Worm (Caenorhabditis elegans) whole organism, L1 larva: ENCODE data around the gene nhl-2.

ENCODE experiments used
- egl-27 ChIP-seq, 2 experiments: fragments of 150-350 bp in 1 of 2; sonication (generic microtip); optimal IDR thresholded peaks; 3 replicates each; lab custom pipeline; 2017 to 2018; ENCODE audit warnings: missing biosample characterization in 2 of 2, missing genetic modification characterization in 2 of 2, missing genetic modification reagents in 2 of 2
- irx-1 ChIP-seq: sonication (generic microtip); optimal IDR thresholded peaks from 2 replicates; lab custom pipeline; 2016; ENCODE audit warnings: missing genetic modification characterization, missing compliant biosample characterization
- lin-13 ChIP-seq: fragments of 150-350 bp; optimal IDR thresholded peaks from 2 replicates; lab custom pipeline; 2014; ENCODE audit warnings: missing biosample characterization, missing genetic modification reagents, missing genetic modification characterization
- lin-15B ChIP-seq: fragments of 150-350 bp; sonication (generic microtip); optimal IDR thresholded peaks from 3 replicates; lab custom pipeline; 2014; ENCODE audit warnings: missing biosample characterization, missing genetic modification characterization
- lsy-2 ChIP-seq, 2 experiments: fragments of 150-350 bp; optimal IDR thresholded peaks; 2 replicates each; lab custom pipeline; 2014; ENCODE audit warnings: missing biosample characterization in 2 of 2, missing genetic modification characterization in 2 of 2
- nhr-237 ChIP-seq: fragments of 150-350 bp; optimal IDR thresholded peaks from 2 replicates; lab custom pipeline; 2014; ENCODE audit warnings: missing biosample characterization, missing genetic modification characterization
- nhr-77 ChIP-seq: fragments of 150-350 bp; optimal IDR thresholded peaks from 2 replicates; lab custom pipeline; 2014; ENCODE audit warnings: missing biosample characterization, missing genetic modification characterization
- skn-1 ChIP-seq: fragments of 150-350 bp; optimal IDR thresholded peaks from 2 replicates; lab custom pipeline; 2014; ENCODE audit warnings: missing biosample characterization, missing genetic modification characterization
- snpc-4 ChIP-seq: fragments of 150-350 bp; optimal IDR thresholded peaks from 2 replicates; lab custom pipeline; 2014; ENCODE audit warnings: missing biosample characterization, missing genetic modification characterization
- unc-98 ChIP-seq: fragments of 200-800 bp; sonication (Bioruptor generic); IDR thresholded peaks from 2 replicates; pipeline ENCODE4 v1.3.6; 2022; ENCODE audit warnings: missing genetic modification characterization, missing compliant biosample characterization
- ztf-11 ChIP-seq, 2 experiments: sonication (generic microtip); optimal IDR thresholded peaks; 2 replicates each; lab custom pipeline; 2016 to 2017; ENCODE audit warnings: missing genetic modification characterization in 2 of 2, missing biosample characterization in 1 of 2, missing compliant biosample characterization in 1 of 2

DNA sequence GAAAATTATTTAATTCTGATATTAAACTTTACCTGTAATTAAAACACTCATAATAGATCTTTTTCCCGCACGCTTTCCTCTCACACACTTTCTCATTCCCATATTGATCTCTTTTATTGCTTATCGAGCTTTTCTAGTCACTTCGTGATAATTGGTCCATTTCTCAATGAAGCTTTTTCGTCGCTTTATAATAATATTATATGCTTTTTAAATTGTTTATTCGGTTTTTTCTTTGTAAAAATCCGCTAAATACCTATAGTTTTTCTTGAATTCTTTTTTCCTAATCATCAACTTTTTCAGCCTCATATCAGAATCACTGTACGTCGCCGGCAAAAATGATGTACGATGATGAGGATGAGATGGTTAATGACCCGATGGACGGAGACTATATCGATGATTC, 40.4 kb upstream of the nhl-2 start, which contains the start of gene rpb-2:
- TF ChIP-seq snpc-4 (tag; lab: Kevin White, UChicago) (no peak), unc-98 (GFP tag; lab: Robert Waterston, UW) (no peak), lin-13 (GFP tag; lab: Kevin White, UChicago) (no peak), skn-1 (tag; lab: Kevin White, UChicago) (no peak), nhr-237 (no peak), lin-15B (tag; lab: Kevin White, UChicago) (no peak), egl-27 (tag; optimal IDR thresholded peaks at IDR 0.05; lab: Kevin White, UChicago) (no peak), nhr-77 (no peak), irx-1 (no peak), lsy-2 (tag; optimal IDR thresholded peaks at IDR 0.05; lab: Kevin White, UChicago) (no peak), ztf-11 (tag; optimal IDR thresholded peaks at IDR 0.05; lab: Kevin White, UChicago) (no peak)
